Worm (Caenorhabditis elegans): ENCODE data around the gene nspe-3.

ce11 chrII:12608653-12609052 lies 9.0 kb upstream of the nspe-3 start, which contains the start of gene Y38E10A.9:
- TF ChIP-seq ama-1 (optimal IDR thresholded peaks at IDR 0.05), result no peak
- TF ChIP-seq F13C5.2 (tag; optimal IDR thresholded peaks at IDR 0.05), result no peak
- TF ChIP-seq pes-1 (GFP tag; IDR thresholded peaks at IDR 0.05), result no peak
- TF ChIP-seq B0310.2 (tag; optimal IDR thresholded peaks at IDR 0.05), result no peak
- no peak for TF ChIP-seq aly-1 (tag; optimal IDR thresholded peaks at IDR 0.05)
